Worm (Caenorhabditis elegans): ENCODE data around the gene F14D7.6.

F14D7.6 gene

ce11 chrV:14279777-14280176 lies 21.4 kb upstream of the F14D7.6 start, which contains the start of gene srt-33:
srt-33 (minus strand) TSS chrV:14279877.
- no peak for TF ChIP-seq ref-1 (GFP tag; conservative IDR thresholded peaks at IDR 0.05)
- no peak for TF ChIP-seq cog-1 (tag; optimal IDR thresholded peaks at IDR 0.05)
- TF ChIP-seq tab-1 (GFP tag; IDR thresholded peaks at IDR 0.05), result no peak
- no peak for TF ChIP-seq ztf-29 (GFP tag; IDR thresholded peaks at IDR 0.05)
- TF ChIP-seq med-1 (GFP tag; optimal IDR thresholded peaks at IDR 0.05; ENCODE audit: insufficient read depth), result no peak
- no peak for TF ChIP-seq T22C8.4 (GFP tag; IDR thresholded peaks at IDR 0.05)
- no peak for TF ChIP-seq flt-1 (GFP tag; IDR thresholded peaks at IDR 0.05)
- no peak for TF ChIP-seq klf-2 (GFP tag; conservative IDR thresholded peaks at IDR 0.05)
- no peak for TF ChIP-seq ztf-23 (GFP tag; IDR thresholded peaks at IDR 0.05)

ce11 chrV:14282222-14282709 lies 18.9 kb upstream of the F14D7.6 start, which contains the start of the genes srt-74 and F40G12.9:
srt-74 (minus strand) TSS chrV:14282322.
F40G12.9 (plus strand) TSS chrV:14282659.
- TF ChIP-seq ref-1 (GFP tag; conservative IDR thresholded peaks at IDR 0.05) (no peak), med-1 (GFP tag; optimal IDR thresholded peaks at IDR 0.05; ENCODE audit: insufficient read depth) (no peak)

- TF ChIP-seq ztf-23 (GFP tag; IDR thresholded peaks at IDR 0.05) (no peak), klf-2 (GFP tag; conservative IDR thresholded peaks at IDR 0.05) (no peak), tab-1 (GFP tag; IDR thresholded peaks at IDR 0.05) (no peak)
Observed at ce11 chrV:14283241-14283640, 18.0 kb upstream of the F14D7.6 start, which contains the start of gene F40G12.10. F40G12.10 (plus strand) TSS chrV:14283541.

- no peak for TF ChIP-seq ztf-29 (GFP tag; IDR thresholded peaks at IDR 0.05)
- TF ChIP-seq flt-1 (GFP tag; IDR thresholded peaks at IDR 0.05), result no peak
- no peak for TF ChIP-seq ztf-23 (GFP tag; IDR thresholded peaks at IDR 0.05)
- TF ChIP-seq klf-2 (GFP tag; conservative IDR thresholded peaks at IDR 0.05), result no peak
- no peak for TF ChIP-seq tab-1 (GFP tag; IDR thresholded peaks at IDR 0.05)
Observed at ce11 chrV:14285803-14286202, 15.4 kb upstream of the F14D7.6 start, which contains the start of gene F40G12.11. F40G12.11 (plus strand) TSS chrV:14286171.

- TF ChIP-seq T22C8.4 (GFP tag; IDR thresholded peaks at IDR 0.05) (no peak), flt-1 (GFP tag; IDR thresholded peaks at IDR 0.05) (no peak), tab-1 (GFP tag; IDR thresholded peaks at IDR 0.05) (no peak), cog-1 (tag; optimal IDR thresholded peaks at IDR 0.05) (no peak), med-1 (GFP tag; optimal IDR thresholded peaks at IDR 0.05; ENCODE audit: insufficient read depth) (no peak), ref-1 (GFP tag; conservative IDR thresholded peaks at IDR 0.05) (no peak), klf-2 (GFP tag; conservative IDR thresholded peaks at IDR 0.05) (no peak), ztf-23 (GFP tag; IDR thresholded peaks at IDR 0.05) (no peak), ztf-29 (GFP tag; IDR thresholded peaks at IDR 0.05) (no peak)
Observed at ce11 chrV:14289363-14289762, 11.8 kb upstream of the F14D7.6 start, which contains the start of gene F14D7.1. F14D7.1 (minus strand) TSS chrV:14289463.

DNA sequence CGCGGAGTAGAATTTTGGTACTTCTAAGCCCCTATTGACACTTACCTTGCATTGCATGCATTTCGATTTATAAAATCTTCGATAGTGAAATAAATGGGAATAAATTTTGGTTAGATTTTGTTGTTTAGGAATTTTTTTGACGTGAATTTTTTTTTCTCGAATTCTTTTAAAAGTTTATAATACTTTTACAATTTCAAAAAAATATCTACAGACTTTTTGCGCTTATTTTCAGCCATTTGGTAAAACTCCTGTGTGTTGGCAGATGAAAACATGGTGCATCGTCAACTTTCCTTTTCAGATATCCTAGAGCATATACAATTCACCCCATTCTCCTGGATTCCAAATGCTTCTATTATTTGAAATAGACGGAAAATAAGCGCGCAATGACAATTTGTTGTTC lies 10.6 kb upstream of the F14D7.6 start, which contains the start of gene F14D7.18:
Gene F14D7.18, minus strand, starts transcription at position 101 of the 400 bp plus-strand sequence.
- TF ChIP-seq T22C8.4 (GFP tag; IDR thresholded peaks at IDR 0.05) (no peak), tab-1 (GFP tag; IDR thresholded peaks at IDR 0.05) (no peak), flt-1 (GFP tag; IDR thresholded peaks at IDR 0.05) (no peak), ztf-23 (GFP tag; IDR thresholded peaks at IDR 0.05) (no peak)

DNA sequence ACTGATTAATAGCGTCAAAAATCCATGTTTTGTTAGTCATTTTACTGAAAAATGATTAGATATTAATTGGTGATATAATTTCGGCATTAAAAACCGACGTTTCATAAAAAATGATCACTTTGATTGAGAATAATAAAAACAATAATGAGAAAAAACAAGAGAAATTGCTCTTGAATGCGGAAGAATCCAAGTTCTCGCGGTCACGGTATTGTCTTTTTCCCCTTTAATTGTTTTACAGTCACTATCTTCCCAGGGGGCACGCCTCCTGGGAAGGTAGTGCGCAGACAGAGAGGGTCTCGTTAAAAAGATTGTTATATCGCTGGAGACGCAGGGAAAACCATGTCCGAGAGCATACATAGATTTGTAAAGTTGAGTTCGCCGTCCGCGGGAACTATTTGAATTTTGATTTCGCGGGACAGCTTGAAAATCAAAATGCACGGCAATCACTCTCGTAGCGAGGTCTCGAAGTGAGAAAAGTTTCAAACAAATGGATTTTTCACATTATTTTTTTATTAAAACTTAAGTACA lies 7.5 kb upstream of the F14D7.6 start, which contains the start of gene F14D7.2:
Gene F14D7.2, minus strand, starts transcription at position 51 of the 528 bp plus-strand sequence.
- TF ChIP-seq cog-1 (tag; optimal IDR thresholded peaks at IDR 0.05), result no peak
- TF ChIP-seq ztf-29 (GFP tag; IDR thresholded peaks at IDR 0.05), result no peak
- TF ChIP-seq ref-1 (GFP tag; conservative IDR thresholded peaks at IDR 0.05), result no peak
- TF ChIP-seq ztf-23 (GFP tag; IDR thresholded peaks at IDR 0.05), result no peak
- no peak for TF ChIP-seq tab-1 (GFP tag; IDR thresholded peaks at IDR 0.05)
- TF ChIP-seq flt-1 (GFP tag; IDR thresholded peaks at IDR 0.05), result no peak
- TF ChIP-seq med-1 (GFP tag; optimal IDR thresholded peaks at IDR 0.05; ENCODE audit: insufficient read depth), result no peak
- TF ChIP-seq klf-2 (GFP tag; conservative IDR thresholded peaks at IDR 0.05), result no peak
- TF ChIP-seq T22C8.4 (GFP tag; IDR thresholded peaks at IDR 0.05), result no peak

- TF ChIP-seq ztf-29 (GFP tag; IDR thresholded peaks at IDR 0.05) (no peak), ref-1 (GFP tag; conservative IDR thresholded peaks at IDR 0.05) (no peak), med-1 (GFP tag; optimal IDR thresholded peaks at IDR 0.05; ENCODE audit: insufficient read depth) (no peak), klf-2 (GFP tag; conservative IDR thresholded peaks at IDR 0.05) (no peak), flt-1 (GFP tag; IDR thresholded peaks at IDR 0.05) (no peak), tab-1 (GFP tag; IDR thresholded peaks at IDR 0.05) (no peak), cog-1 (tag; optimal IDR thresholded peaks at IDR 0.05) (no peak), T22C8.4 (GFP tag; IDR thresholded peaks at IDR 0.05) (no peak), ztf-23 (GFP tag; IDR thresholded peaks at IDR 0.05) (no peak)
Observed at ce11 chrV:14294396-14294795, 6.8 kb upstream of the F14D7.6 start, which contains the start of gene F14D7.9. F14D7.9 (plus strand) TSS chrV:14294696.

ce11 chrV:14296499-14296898 lies 4.7 kb upstream of the F14D7.6 start, which contains the start of gene F14D7.3:
F14D7.3 (plus strand) TSS chrV:14296799.
- no peak for TF ChIP-seq T22C8.4 (GFP tag; IDR thresholded peaks at IDR 0.05)
- no peak for TF ChIP-seq ztf-23 (GFP tag; IDR thresholded peaks at IDR 0.05)
- no peak for TF ChIP-seq cog-1 (tag; optimal IDR thresholded peaks at IDR 0.05)
- TF ChIP-seq med-1 (GFP tag; optimal IDR thresholded peaks at IDR 0.05; ENCODE audit: insufficient read depth), result no peak
- TF ChIP-seq ztf-29 (GFP tag; IDR thresholded peaks at IDR 0.05), result no peak

DNA sequence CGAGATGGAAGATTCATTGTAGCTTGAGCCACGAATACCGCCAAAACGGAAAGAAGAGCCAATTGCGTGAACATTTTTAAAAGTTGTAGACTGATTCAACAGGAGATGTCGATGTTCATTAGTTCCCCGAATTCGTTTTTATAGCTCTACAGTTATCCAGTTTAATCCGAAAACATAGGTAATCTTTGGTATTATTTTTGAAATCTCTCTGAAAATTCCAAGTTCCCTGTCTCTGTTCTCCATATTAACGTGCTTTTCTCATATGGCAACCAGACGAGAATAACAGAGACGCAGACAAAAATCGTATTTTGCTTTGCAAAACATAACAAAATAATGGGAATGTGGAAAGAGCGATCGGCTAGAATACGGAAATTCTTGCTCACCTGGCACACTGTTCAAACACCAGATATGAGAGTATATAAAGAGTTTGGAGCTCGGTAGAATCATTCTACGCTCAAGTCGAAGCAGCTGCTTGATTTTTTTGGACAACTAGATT lies 1.6 kb upstream of the F14D7.6 start, which contains the start of the genes spig-3 and F14D7.12:
Gene spig-3, minus strand, starts transcription at position 101 of the 496 bp plus-strand sequence.
Gene F14D7.12, plus strand, starts transcription at position 446 of the 496 bp plus-strand sequence.
- TF ChIP-seq klf-2 (GFP tag; conservative IDR thresholded peaks at IDR 0.05), result no peak
- no peak for TF ChIP-seq flt-1 (GFP tag; IDR thresholded peaks at IDR 0.05)
- no peak for TF ChIP-seq ref-1 (GFP tag; conservative IDR thresholded peaks at IDR 0.05)
- TF ChIP-seq ztf-29 (GFP tag; IDR thresholded peaks at IDR 0.05), result no peak
- TF ChIP-seq ztf-23 (GFP tag; IDR thresholded peaks at IDR 0.05), result no peak
- TF ChIP-seq tab-1 (GFP tag; IDR thresholded peaks at IDR 0.05), result no peak
- no peak for TF ChIP-seq T22C8.4 (GFP tag; IDR thresholded peaks at IDR 0.05)
- no peak for TF ChIP-seq cog-1 (tag; optimal IDR thresholded peaks at IDR 0.05)
- no peak for TF ChIP-seq med-1 (GFP tag; optimal IDR thresholded peaks at IDR 0.05; ENCODE audit: insufficient read depth)

Measured in whole organism, midembryonic.